Worm (Caenorhabditis elegans) whole organism, L4/young adult: ENCODE data around the gene efa-6.

ENCODE experiments used
- W03F9.2 ChIP-seq: fragments of 150-350 bp; optimal IDR thresholded peaks from 2 replicates; lab custom pipeline; 2014; ENCODE audit warnings: missing biosample characterization, missing genetic modification characterization
- dao-5 ChIP-seq: sonication (generic microtip); optimal IDR thresholded peaks from 2 replicates; lab custom pipeline; 2016; ENCODE audit warnings: missing genotype, missing genetic modification characterization, moderate library complexity, missing compliant biosample characterization
- him-1 ChIP-seq: sonication (generic microtip); optimal IDR thresholded peaks from 2 replicates; lab custom pipeline; 2016; ENCODE audit warnings: missing genotype, missing genetic modification reagents, missing genetic modification characterization, missing compliant biosample characterization

DNA sequence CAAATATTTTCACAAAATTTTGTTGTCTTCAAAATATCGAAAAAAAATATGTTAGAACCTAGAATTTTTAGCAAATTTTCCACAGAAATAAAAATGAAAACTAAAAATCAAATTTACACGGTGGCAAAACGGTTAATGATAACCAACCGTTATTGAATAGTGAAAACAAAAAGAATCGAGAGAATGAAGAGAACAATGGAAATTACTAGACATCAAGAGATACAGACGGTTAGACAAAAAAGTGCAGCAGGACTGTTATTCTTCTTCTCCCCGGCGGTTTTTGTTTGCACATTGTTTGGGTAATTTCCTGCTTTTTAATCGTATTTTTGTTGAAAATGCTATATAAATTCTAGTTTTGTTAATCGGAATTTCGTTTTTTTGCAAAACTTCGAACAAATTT is 4.4 kb upstream of the efa-6 start:
- TF ChIP-seq dao-5 (tag; lab: Kevin White, UChicago) (no peak), W03F9.2 (tag; lab: Kevin White, UChicago) (no peak), him-1 (tag; lab: Kevin White, UChicago) (no peak)
